Fruit fly (Drosophila melanogaster) ovary, adult (tissue): Measurements from ENCODE around the gene CG6937.

Experiments used
- CG17801 ChIP-seq: fragments of 200-800 bp; optimal IDR thresholded peaks from 2 replicates; lab custom pipeline; 2019; ENCODE audit warnings: missing biosample characterization, mild to moderate bottlenecking, missing genetic modification characterization, moderate library complexity; ENCODE audit not compliant: partially characterized antibody

The CG6937 gene

DNA sequence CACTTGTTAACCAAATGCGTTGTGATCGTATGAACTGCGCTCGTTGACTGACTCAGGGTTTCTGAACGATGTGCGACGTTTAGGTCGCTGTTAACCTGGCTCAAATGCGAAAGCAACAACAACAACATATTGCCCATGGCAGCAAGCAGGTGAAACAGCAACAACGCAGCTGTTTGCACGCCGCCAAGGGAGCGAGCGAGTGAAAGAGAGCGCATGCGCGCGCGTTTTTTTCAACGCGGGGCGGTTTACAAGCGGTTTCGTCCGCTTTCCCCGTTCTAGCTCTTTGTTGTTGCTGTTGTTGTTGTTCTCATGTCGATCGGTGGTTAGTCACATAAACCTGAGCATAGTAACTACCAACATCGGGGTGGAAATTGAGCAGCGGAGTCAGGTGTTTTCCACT, 48.4 kb downstream of the CG6937 start:
- TF ChIP-seq CG17801 (GFP tag; lab: Kevin White, UChicago) = no peak

DNA sequence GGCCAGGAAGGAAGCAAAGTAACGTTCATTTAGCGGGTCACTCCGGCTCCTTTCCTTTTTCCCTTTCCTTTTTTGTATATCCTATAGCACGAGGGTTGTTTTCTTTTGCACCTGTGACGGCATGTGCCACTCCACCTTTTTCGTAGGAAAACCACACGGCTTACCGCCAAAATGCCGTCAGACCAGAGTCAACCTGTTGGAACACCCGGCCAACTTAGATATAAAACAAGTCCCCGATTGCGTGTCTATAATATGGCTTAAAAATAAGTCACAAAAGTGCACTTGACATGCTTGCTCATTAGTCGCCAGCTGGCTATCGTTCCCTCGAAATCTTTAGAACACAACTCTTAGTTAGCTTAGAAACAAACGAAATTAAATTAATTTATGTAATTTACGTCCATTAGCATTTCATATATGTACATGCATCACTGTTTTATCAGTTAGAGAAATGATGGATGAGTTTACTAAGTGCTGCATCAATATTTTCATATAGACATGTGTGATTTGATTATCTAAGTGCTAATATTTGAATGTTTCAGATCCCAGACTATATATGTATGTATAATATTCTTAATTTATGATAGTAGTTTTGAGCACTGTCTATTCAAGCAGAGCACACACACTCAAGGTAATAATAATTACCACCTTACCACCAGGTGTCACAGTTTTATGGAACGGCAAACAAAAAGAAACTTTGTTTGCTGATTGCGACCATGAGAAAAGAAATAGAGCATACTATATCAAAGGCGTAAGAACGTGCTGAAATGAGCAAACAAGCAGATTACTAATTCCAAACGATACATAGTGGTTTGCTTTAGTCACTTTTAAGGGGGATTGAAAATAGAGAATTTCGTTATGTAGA, 50.2 kb downstream of the CG6937 start:
- TF ChIP-seq CG17801 (GFP tag; lab: Kevin White, UChicago) = no peak
